Worm (Caenorhabditis elegans): ENCODE data around the gene srd-40.

ce11 chrX:12331795-12332194, 8.3 kb downstream of the srd-40 start, which contains the start of gene srd-46:
- TF ChIP-seq alr-1 (tag; optimal IDR thresholded peaks at IDR 0.05) (no peak), mab-5 (tag; optimal IDR thresholded peaks at IDR 0.05) (no peak), lin-13 (GFP tag; optimal IDR thresholded peaks at IDR 0.05) (no peak), crh-2 (tag; optimal IDR thresholded peaks at IDR 0.05) (no peak), nhr-77 (tag; optimal IDR thresholded peaks at IDR 0.05) (no peak), ama-1 (optimal IDR thresholded peaks at IDR 0.05) (no peak), nhr-11 (tag; optimal IDR thresholded peaks at IDR 0.05) (no peak), ceh-82 (tag; optimal IDR thresholded peaks at IDR 0.05) (no peak), unc-55 (GFP tag; optimal IDR thresholded peaks at IDR 0.05) (no peak), skn-1 (tag; optimal IDR thresholded peaks at IDR 0.05) (no peak), lin-39 (tag; optimal IDR thresholded peaks at IDR 0.05) (no peak), lsy-2 (tag; optimal IDR thresholded peaks at IDR 0.05) (no peak), nhr-25 (tag; optimal IDR thresholded peaks at IDR 0.05) (no peak)

Data from whole organism, L2 larva.